Worm (Caenorhabditis elegans) whole organism, L1 larva: Measurements from ENCODE around the gene R10E11.9.

ENCODE experiments used
- ces-1 ChIP-seq: fragments of 150-350 bp; optimal IDR thresholded peaks from 2 replicates; lab custom pipeline; 2014; ENCODE audit warnings: missing biosample characterization, missing genetic modification reagents, missing genetic modification characterization
- fkh-4 ChIP-seq: sonication (generic microtip); optimal IDR thresholded peaks from 2 replicates; lab custom pipeline; 2016; ENCODE audit warnings: missing compliant biosample characterization, missing genetic modification characterization, borderline replicate concordance
- fos-1 ChIP-seq: fragments of 150-350 bp; optimal IDR thresholded peaks from 2 replicates; lab custom pipeline; 2014; ENCODE audit warnings: missing biosample characterization, missing genetic modification characterization
- lsy-2 ChIP-seq, 2 experiments: fragments of 150-350 bp; optimal IDR thresholded peaks; 2 replicates each; lab custom pipeline; 2014; ENCODE audit warnings: missing biosample characterization in 2 of 2, missing genetic modification characterization in 2 of 2
- nhr-84 ChIP-seq: sonication (generic microtip); optimal IDR thresholded peaks from 2 replicates; lab custom pipeline; 2017; ENCODE audit warnings: missing biosample characterization, missing genetic modification characterization
- pag-3 ChIP-seq: sonication (generic microtip); optimal IDR thresholded peaks from 2 replicates; lab custom pipeline; 2017; ENCODE audit warnings: missing genetic modification characterization, mild to moderate bottlenecking, missing compliant biosample characterization, antibody characterized with exemption, borderline replicate concordance; ENCODE audit not compliant: insufficient read depth
- skn-1 ChIP-seq: fragments of 150-350 bp; optimal IDR thresholded peaks from 2 replicates; lab custom pipeline; 2014; ENCODE audit warnings: missing biosample characterization, missing genetic modification characterization
- unc-98 ChIP-seq: fragments of 200-800 bp; sonication (Bioruptor generic); IDR thresholded peaks from 2 replicates; pipeline ENCODE4 v1.3.6; 2022; ENCODE audit warnings: missing genetic modification characterization, missing compliant biosample characterization

DNA sequence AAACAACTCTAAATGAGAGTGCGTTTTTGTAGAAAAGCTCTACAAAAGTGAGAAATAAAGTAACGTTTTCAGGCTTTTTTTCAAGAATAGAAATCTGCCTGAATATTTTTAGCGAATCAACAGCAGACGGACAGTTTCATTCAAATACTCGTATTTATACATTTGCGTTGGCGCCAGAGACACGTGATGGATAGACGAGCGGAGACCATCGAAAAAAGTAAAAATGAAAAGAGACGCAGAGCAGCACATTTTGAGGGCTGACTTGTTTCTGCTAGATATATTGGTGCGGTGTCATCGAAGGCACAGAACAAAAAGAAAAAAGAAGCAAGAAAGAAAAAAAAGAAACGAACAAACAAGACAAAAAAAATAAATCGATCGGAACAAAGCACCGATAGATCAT, 32.6 kb upstream of the R10E11.9 start:
- TF ChIP-seq nhr-84 (tag; lab: Kevin White, UChicago): no peak
- TF ChIP-seq fkh-4 (tag; lab: Kevin White, UChicago): no peak
- peak; percentile 65 to 81 for TF ChIP-seq lsy-2 (tag; optimal IDR thresholded peaks at IDR 0.05; lab: Kevin White, UChicago)
- TF ChIP-seq fos-1: peak; percentile 41
- no peak for TF ChIP-seq unc-98 (GFP tag; lab: Robert Waterston, UW)
- TF ChIP-seq pag-3 (tag; lab: Kevin White, UChicago): no peak
- TF ChIP-seq skn-1: peak; percentile 61
- TF ChIP-seq ces-1 (GFP tag; lab: Kevin White, UChicago): no peak
